Worm (Caenorhabditis elegans) whole organism, L4 larva: ENCODE results near the gene Y47D3B.4.

Source experiments
- ZK337.2 ChIP-seq: fragments of 200-800 bp; sonication (Bioruptor generic); IDR thresholded peaks from 2 replicates; pipeline ENCODE4 v1.3.6; 2022; ENCODE audit warnings: missing genetic modification reagents, missing genetic modification characterization, missing compliant biosample characterization
- ceh-82 ChIP-seq: sonication (generic microtip); optimal IDR thresholded peaks from 2 replicates; lab custom pipeline; 2017; ENCODE audit warnings: missing biosample characterization, missing genetic modification characterization
- daf-12 ChIP-seq: fragments of 150-350 bp; optimal IDR thresholded peaks from 2 replicates; lab custom pipeline; 2014; ENCODE audit warnings: missing biosample characterization, missing genetic modification reagents, missing genetic modification characterization
- duxl-1 ChIP-seq: sonication (generic microtip); optimal IDR thresholded peaks from 2 replicates; lab custom pipeline; 2016; ENCODE audit warnings: mild to moderate bottlenecking, missing genetic modification characterization, moderate library complexity, missing compliant biosample characterization; ENCODE audit not compliant: poor library complexity
- egl-43 ChIP-seq: fragments of 200-800 bp; sonication (Bioruptor generic); IDR thresholded peaks from 2 replicates; pipeline ENCODE4 v1.3.6; 2022; ENCODE audit warnings: missing genetic modification reagents, missing genetic modification characterization, missing compliant biosample characterization
- hmg-1.1 ChIP-seq: fragments of 200-800 bp; sonication (Bioruptor generic); IDR thresholded peaks from 2 replicates; pipeline ENCODE4 v1.3.6; 2022; ENCODE audit warnings: missing genetic modification reagents, missing genetic modification characterization, missing compliant biosample characterization
- lim-7 ChIP-seq: fragments of 200-800 bp; sonication (Bioruptor generic); IDR thresholded peaks from 2 replicates; pipeline ENCODE4 v1.3.6; 2022; ENCODE audit warnings: missing genetic modification characterization, missing compliant biosample characterization
- lin-15B ChIP-seq: fragments of 150-350 bp; sonication (generic microtip); optimal IDR thresholded peaks from 3 replicates; lab custom pipeline; 2014; ENCODE audit warnings: missing biosample characterization, missing genetic modification characterization
- mep-1 ChIP-seq: fragments of 150-350 bp; sonication (generic microtip); optimal IDR thresholded peaks from 3 replicates; lab custom pipeline; 2014; ENCODE audit warnings: missing biosample characterization, missing genetic modification characterization
- mxl-3 ChIP-seq: fragments of 200-800 bp; sonication (Bioruptor generic); optimal IDR thresholded peaks from 2 replicates; lab custom pipeline; 2018; ENCODE audit warnings: mild to moderate bottlenecking, missing genetic modification characterization, missing compliant biosample characterization
- nhr-111 ChIP-seq: fragments of 200-800 bp; sonication (Bioruptor generic); optimal IDR thresholded peaks from 2 replicates; lab custom pipeline; 2018; ENCODE audit warnings: mild to moderate bottlenecking, missing genetic modification characterization, missing compliant biosample characterization
- nhr-237 ChIP-seq: sonication (generic microtip); optimal IDR thresholded peaks from 2 replicates; lab custom pipeline; 2017; ENCODE audit warnings: missing biosample characterization, missing genetic modification characterization
- nhr-25 ChIP-seq: sonication (generic microtip); optimal IDR thresholded peaks from 2 replicates; lab custom pipeline; 2017; ENCODE audit warnings: missing genetic modification characterization, mild to moderate bottlenecking, missing compliant biosample characterization, antibody characterized with exemption, moderate library complexity, borderline replicate concordance; ENCODE audit not compliant: insufficient read depth
- nhr-28 ChIP-seq: fragments of 150-350 bp; optimal IDR thresholded peaks from 2 replicates; lab custom pipeline; 2014; ENCODE audit warnings: missing biosample characterization, missing genetic modification characterization
- pha-4 ChIP-seq, 2 experiments: fragments of 150-350 bp in 1 of 2; fragments of 200-800 bp in 1 of 2; sonication (Bioruptor generic) in 1 of 2; IDR thresholded peaks in 1 of 2; optimal IDR thresholded peaks in 1 of 2; 2 replicates each; pipeline versions ENCODE4 v1.3.6 to Lab custom; 2014 to 2022; ENCODE audit warnings: missing genetic modification characterization in 2 of 2, missing genetic modification reagents in 2 of 2, missing biosample characterization in 1 of 2, missing compliant biosample characterization in 1 of 2
- sdz-12 ChIP-seq: fragments of 200-800 bp; sonication (Bioruptor generic); optimal IDR thresholded peaks from 2 replicates; lab custom pipeline; 2018; ENCODE audit warnings: mild to moderate bottlenecking, missing genetic modification characterization, missing compliant biosample characterization
- skn-1 ChIP-seq: fragments of 150-350 bp; optimal IDR thresholded peaks from 2 replicates; lab custom pipeline; 2014; ENCODE audit warnings: missing biosample characterization, missing genetic modification characterization
- tag-97 ChIP-seq: fragments of 200-800 bp; sonication (Bioruptor generic); IDR thresholded peaks from 2 replicates; pipeline ENCODE4 v1.3.6; 2022; ENCODE audit warnings: missing genetic modification characterization, missing compliant biosample characterization
- unc-39 ChIP-seq: sonication (generic microtip); optimal IDR thresholded peaks from 2 replicates; lab custom pipeline; 2017; ENCODE audit warnings: missing biosample characterization, missing genetic modification characterization
- unc-62 ChIP-seq, 3 experiments: fragments of 150-350 bp in 1 of 3; sonication (generic microtip); optimal IDR thresholded peaks in 2 of 3; peaks in 1 of 3; 1 replicate in 1 of 3; 2 replicates in 2 of 3; lab custom pipeline; 2014 to 2017; ENCODE audit warnings: missing biosample characterization in 3 of 3, missing genetic modification characterization in 3 of 3, missing genetic modification reagents in 3 of 3, missing genotype in 1 of 3
- zag-1 ChIP-seq: fragments of 150-350 bp; optimal IDR thresholded peaks from 2 replicates; lab custom pipeline; 2014; ENCODE audit warnings: missing biosample characterization, missing genetic modification characterization
- zip-2 ChIP-seq: fragments of 150-350 bp; optimal IDR thresholded peaks from 2 replicates; lab custom pipeline; 2014; ENCODE audit warnings: missing biosample characterization, missing genetic modification characterization

The Y47D3B.4 gene

DNA sequence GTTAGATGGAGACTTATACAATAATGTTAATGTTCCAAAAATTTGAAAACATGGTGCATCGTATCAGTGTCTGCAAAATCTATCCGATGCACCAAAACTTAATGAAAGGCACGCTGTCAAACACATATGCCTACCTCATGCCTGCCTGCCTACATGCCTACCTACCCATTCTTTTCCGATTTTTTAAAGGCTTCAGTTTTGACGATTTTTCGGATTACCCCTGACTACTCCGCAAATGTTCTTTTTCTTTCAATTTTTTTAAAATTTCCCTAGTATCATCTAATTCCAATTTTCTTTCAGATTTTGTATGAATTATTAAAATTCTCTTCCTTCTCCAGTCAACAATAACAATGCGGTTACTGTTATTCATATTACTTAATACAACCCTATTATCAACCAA, 51.4 kb downstream of the Y47D3B.4 start, which contains the start of gene plr-1:
plr-1 (plus strand) TSS at position 301 of the 400 bp plus-strand sequence.
- TF ChIP-seq unc-62 (GFP tag; optimal IDR thresholded peaks at IDR 0.05 in 1 of 2; lab: Kevin White, UChicago) (peak in 1 of 2 experiments; percentile 69), unc-62 (tag; optimal IDR thresholded peaks at IDR 0.05; lab: Kevin White, UChicago) (no peak), daf-12 (tag; lab: Kevin White, UChicago) (no peak), hmg-1.1 (GFP tag; lab: Robert Waterston, UW) (no peak), nhr-111 (GFP tag; lab: Kevin White, UChicago) (no peak)

DNA sequence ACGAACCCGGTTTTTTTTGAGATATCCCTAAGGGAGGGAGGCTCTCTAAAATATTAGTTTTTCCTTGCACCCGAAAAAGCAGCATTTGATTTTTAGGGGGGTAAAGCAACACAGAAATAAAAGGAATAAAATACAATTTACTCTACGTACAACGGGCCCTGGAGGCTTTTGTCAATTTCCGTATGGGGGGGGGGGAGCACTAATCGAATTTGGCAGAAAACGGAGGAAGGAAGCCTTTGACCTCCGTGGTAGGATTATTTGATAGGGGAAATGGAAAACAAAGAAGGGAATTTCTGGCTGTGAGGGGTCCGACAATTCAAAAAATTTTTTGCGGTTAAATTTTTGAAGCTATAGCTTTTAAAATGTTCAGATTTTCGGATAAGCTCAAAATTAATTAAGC, 52.8 kb downstream of the Y47D3B.4 start:
- TF ChIP-seq lin-15B (tag; lab: Kevin White, UChicago) (no peak), ZK337.2 (GFP tag; lab: Robert Waterston, UW) (no peak), mxl-3 (GFP tag; lab: Kevin White, UChicago) (no peak), zip-2 (no peak), egl-43 (GFP tag; lab: Robert Waterston, UW) (no peak), nhr-28 (tag; lab: Kevin White, UChicago) (no peak), pha-4 (GFP tag; IDR thresholded peaks at IDR 0.05; lab: Robert Waterston, UW) (no peak), pha-4 (tag; optimal IDR thresholded peaks at IDR 0.05; lab: Kevin White, UChicago) (no peak), duxl-1 (tag; lab: Kevin White, UChicago) (no peak), mep-1 (no peak), nhr-237 (no peak), lim-7 (GFP tag; lab: Robert Waterston, UW) (no peak), tag-97 (GFP tag; lab: Robert Waterston, UW) (no peak), nhr-25 (tag; lab: Kevin White, UChicago) (no peak), unc-39 (tag; lab: Kevin White, UChicago) (no peak), sdz-12 (GFP tag; lab: Kevin White, UChicago) (no peak), zag-1 (tag; lab: Kevin White, UChicago) (no peak), ceh-82 (no peak), skn-1 (no peak)

DNA sequence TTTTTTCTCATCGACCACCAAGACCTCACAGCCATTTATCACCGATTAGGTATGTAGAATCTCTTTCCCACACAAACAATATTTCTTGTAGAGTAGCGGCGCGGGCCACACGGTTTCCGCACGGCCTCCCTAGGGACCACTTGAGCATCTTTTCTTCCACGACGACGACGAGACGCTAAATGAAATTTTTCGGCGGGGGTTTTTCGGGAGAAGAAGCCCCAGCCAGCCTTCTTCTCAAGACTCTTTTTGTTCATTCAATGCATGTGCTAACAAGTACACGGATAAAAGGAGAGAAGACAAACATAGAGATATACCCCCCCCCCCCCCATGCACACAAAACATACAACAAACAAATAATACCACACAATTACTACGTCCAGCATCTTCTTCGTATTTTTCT, 53.9 kb downstream of the Y47D3B.4 start:
- no peak for TF ChIP-seq nhr-237
- 0 out of 2 replicates have a peak, but pooled peaks have one; percentile 7 for TF ChIP-seq hmg-1.1 (GFP tag; lab: Robert Waterston, UW)
- TF ChIP-seq skn-1, result no peak
